Fruit fly (Drosophila melanogaster) whole organism, prepupa: Measurements from ENCODE around the gene path.

Experiments used
- Blimp-1 ChIP-seq: fragments of 200-800 bp; sonication (Bioruptor generic); optimal IDR thresholded peaks from 3 replicates; lab custom pipeline; 2017; ENCODE audit warnings: missing biosample characterization, missing genetic modification characterization, mild to moderate bottlenecking, moderate library complexity, missing genetic modification reagents
- CG11294 ChIP-seq: fragments of 200-800 bp; sonication (Bioruptor generic); IDR thresholded peaks from 2 replicates; pipeline ENCODE4 v1.3.6; 2022; ENCODE audit warnings: missing biosample characterization, missing genetic modification characterization
- CG11762 ChIP-seq: fragments of 200-800 bp; sonication (Bioruptor generic); optimal IDR thresholded peaks from 3 replicates; lab custom pipeline; 2016; ENCODE audit warnings: missing biosample characterization, missing genetic modification characterization; ENCODE audit not compliant: insufficient read depth
- CG15336 ChIP-seq: fragments of 200-800 bp; sonication (Bioruptor generic); IDR thresholded peaks from 2 replicates; pipeline ENCODE4 v1.3.6; 2022; ENCODE audit warnings: missing biosample characterization, missing genetic modification characterization
- CG1621 ChIP-seq: fragments of 200-800 bp; sonication (Bioruptor generic); optimal IDR thresholded peaks from 3 replicates; lab custom pipeline; 2018; ENCODE audit warnings: missing biosample characterization, mild to moderate bottlenecking, missing genetic modification characterization
- CG16779 ChIP-seq: fragments of 200-800 bp; sonication (Bioruptor generic); optimal IDR thresholded peaks from 3 replicates; lab custom pipeline; 2017; ENCODE audit warnings: missing biosample characterization, mild to moderate bottlenecking, missing genetic modification characterization
- CG3032 ChIP-seq: fragments of 200-800 bp; optimal IDR thresholded peaks from 2 replicates; lab custom pipeline; 2019; ENCODE audit warnings: missing biosample characterization, mild to moderate bottlenecking, missing genetic modification characterization, moderate library complexity
- CG31627 ChIP-seq: fragments of 200-800 bp; sonication (Bioruptor generic); optimal IDR thresholded peaks from 3 replicates; lab custom pipeline; 2016; ENCODE audit warnings: missing biosample characterization, missing genetic modification characterization
- CG32006 ChIP-seq: fragments of 200-800 bp; sonication (Bioruptor generic); optimal IDR thresholded peaks from 3 replicates; lab custom pipeline; 2017; ENCODE audit warnings: missing biosample characterization, mild to moderate bottlenecking, missing genetic modification characterization
- CG34406 ChIP-seq: fragments of 200-800 bp; sonication (Bioruptor generic); optimal IDR thresholded peaks from 3 replicates; lab custom pipeline; 2016; ENCODE audit warnings: missing biosample characterization, missing genetic modification characterization
- CG3919 ChIP-seq: fragments of 200-800 bp; sonication (Bioruptor generic); optimal IDR thresholded peaks from 3 replicates; lab custom pipeline; 2016; ENCODE audit warnings: missing biosample characterization, missing genetic modification characterization
- CG6163 ChIP-seq: fragments of 200-800 bp; sonication (Bioruptor generic); IDR thresholded peaks from 3 replicates; pipeline ENCODE4 v1.3.6; 2022; ENCODE audit warnings: missing biosample characterization, missing genetic modification characterization
- CG6808 ChIP-seq: fragments of 200-800 bp; sonication (Bioruptor generic); optimal IDR thresholded peaks from 3 replicates; lab custom pipeline; 2017; ENCODE audit warnings: missing biosample characterization, missing genetic modification characterization, mild to moderate bottlenecking, moderate library complexity, missing genetic modification reagents
- CG6854 ChIP-seq: fragments of 200-800 bp; sonication (Bioruptor generic); optimal IDR thresholded peaks from 2 replicates; lab custom pipeline; 2017; ENCODE audit warnings: missing biosample characterization, mild to moderate bottlenecking, missing genetic modification characterization
- CG7368 ChIP-seq: fragments of 200-800 bp; sonication (Bioruptor generic); optimal IDR thresholded peaks from 3 replicates; lab custom pipeline; 2016; ENCODE audit warnings: missing biosample characterization, missing genetic modification characterization
- CG8119 ChIP-seq: fragments of 200-800 bp; sonication (Bioruptor generic); IDR thresholded peaks from 3 replicates; pipeline ENCODE4 v1.3.6; 2022; ENCODE audit warnings: missing biosample characterization, missing genetic modification characterization
- CG8319 ChIP-seq: fragments of 200-800 bp; sonication (Bioruptor generic); optimal IDR thresholded peaks from 3 replicates; lab custom pipeline; 2016; ENCODE audit warnings: missing biosample characterization, missing genetic modification characterization
- CG8632 ChIP-seq: fragments of 200-800 bp; sonication (Bioruptor generic); optimal IDR thresholded peaks from 3 replicates; lab custom pipeline; 2016; ENCODE audit warnings: missing biosample characterization, missing genetic modification characterization
- Eip75B ChIP-seq: fragments of 200-800 bp; sonication (Bioruptor generic); optimal IDR thresholded peaks from 3 replicates; lab custom pipeline; 2016; ENCODE audit warnings: missing biosample characterization, missing genetic modification characterization
- Eip78C ChIP-seq: fragments of 200-800 bp; sonication (Bioruptor generic); peaks from one replicate; lab custom pipeline; 2016; ENCODE audit warnings: missing biosample characterization, missing genetic modification characterization
- Eip93F ChIP-seq: fragments of 200-800 bp; sonication (Bioruptor generic); optimal IDR thresholded peaks from 2 replicates; lab custom pipeline; 2016; ENCODE audit warnings: missing biosample characterization, mild to moderate bottlenecking, missing genetic modification characterization
- Ets21C ChIP-seq: fragments of 200-800 bp; sonication (Bioruptor generic); optimal IDR thresholded peaks from 3 replicates; lab custom pipeline; 2016; ENCODE audit warnings: missing biosample characterization, missing genetic modification characterization
- Gug ChIP-seq: fragments of 200-800 bp; sonication (Bioruptor generic); IDR thresholded peaks from 2 replicates; pipeline ENCODE4 v1.3.6; 2022; ENCODE audit warnings: missing biosample characterization, missing genetic modification characterization
- Hr39 ChIP-seq: fragments of 200-800 bp; sonication (Bioruptor generic); optimal IDR thresholded peaks from 2 replicates; lab custom pipeline; 2016; ENCODE audit warnings: missing biosample characterization, missing genetic modification characterization
- Hr4 ChIP-seq: fragments of 200-800 bp; sonication (Bioruptor generic); optimal IDR thresholded peaks from 3 replicates; lab custom pipeline; 2016; ENCODE audit warnings: missing biosample characterization, missing genetic modification characterization
- Lpt ChIP-seq: fragments of 200-800 bp; sonication (Bioruptor generic); optimal IDR thresholded peaks from 3 replicates; lab custom pipeline; 2016; ENCODE audit warnings: missing biosample characterization, missing genetic modification characterization
- Met ChIP-seq: fragments of 200-800 bp; sonication (Bioruptor generic); optimal IDR thresholded peaks from 3 replicates; lab custom pipeline; 2016; ENCODE audit warnings: missing biosample characterization, missing genetic modification characterization
- Smox ChIP-seq: fragments of 200-800 bp; sonication (Bioruptor generic); optimal IDR thresholded peaks from 3 replicates; lab custom pipeline; 2016; ENCODE audit warnings: missing biosample characterization, missing genetic modification characterization
- Sox102F ChIP-seq: fragments of 200-800 bp; sonication (Bioruptor generic); optimal IDR thresholded peaks from 2 replicates; lab custom pipeline; 2016; ENCODE audit warnings: missing biosample characterization, mild to moderate bottlenecking, missing genetic modification characterization
- Sox14 ChIP-seq: fragments of 200-800 bp; sonication (Bioruptor generic); optimal IDR thresholded peaks from 3 replicates; lab custom pipeline; 2016; ENCODE audit warnings: missing biosample characterization, missing genetic modification characterization
- Sox15 ChIP-seq: fragments of 200-800 bp; sonication (Bioruptor generic); optimal IDR thresholded peaks from 3 replicates; lab custom pipeline; 2016; ENCODE audit warnings: missing biosample characterization, missing genetic modification characterization
- achi ChIP-seq: fragments of 200-800 bp; sonication (Bioruptor generic); optimal IDR thresholded peaks from 3 replicates; lab custom pipeline; 2016; ENCODE audit warnings: missing biosample characterization, missing genetic modification characterization
- acj6 ChIP-seq: fragments of 200-800 bp; sonication (Bioruptor generic); optimal IDR thresholded peaks from 3 replicates; lab custom pipeline; 2016; ENCODE audit warnings: missing biosample characterization, missing genetic modification characterization
- cyc ChIP-seq: fragments of 200-800 bp; sonication (Bioruptor generic); optimal IDR thresholded peaks from 3 replicates; lab custom pipeline; 2016; ENCODE audit warnings: missing biosample characterization, missing genetic modification characterization
- dsx ChIP-seq: fragments of 200-800 bp; optimal IDR thresholded peaks from 3 replicates; lab custom pipeline; 2019; ENCODE audit warnings: missing biosample characterization, mild to moderate bottlenecking, missing genetic modification characterization, moderate library complexity; ENCODE audit not compliant: poor library complexity, severe bottlenecking
- eg ChIP-seq: fragments of 200-800 bp; sonication (Bioruptor generic); IDR thresholded peaks from 3 replicates; pipeline ENCODE4 v1.3.6; 2022; ENCODE audit warnings: missing biosample characterization, missing genetic modification characterization
- esn ChIP-seq: fragments of 200-800 bp; sonication (Bioruptor generic); optimal IDR thresholded peaks from 2 replicates; lab custom pipeline; 2016; ENCODE audit warnings: missing biosample characterization, mild to moderate bottlenecking, missing genetic modification characterization, moderate library complexity
- fd59A ChIP-seq: fragments of 200-800 bp; sonication (Bioruptor generic); optimal IDR thresholded peaks from 2 replicates; lab custom pipeline; 2017; ENCODE audit warnings: missing biosample characterization, mild to moderate bottlenecking, missing genetic modification characterization, missing genetic modification reagents
- fd85E ChIP-seq: fragments of 200-800 bp; sonication (Bioruptor generic); optimal IDR thresholded peaks from 3 replicates; lab custom pipeline; 2016; ENCODE audit warnings: missing biosample characterization, missing genetic modification characterization
- fkh ChIP-seq: fragments of 200-800 bp; sonication (Bioruptor generic); optimal IDR thresholded peaks from 3 replicates; lab custom pipeline; 2017; ENCODE audit warnings: missing biosample characterization, mild to moderate bottlenecking, missing genetic modification characterization, moderate library complexity
- lz ChIP-seq: fragments of 200-800 bp; sonication (Bioruptor generic); optimal IDR thresholded peaks from 3 replicates; lab custom pipeline; 2016; ENCODE audit warnings: missing biosample characterization, missing genetic modification characterization
- pdm3 ChIP-seq: fragments of 200-800 bp; sonication (Bioruptor generic); optimal IDR thresholded peaks from 3 replicates; lab custom pipeline; 2016; ENCODE audit warnings: missing biosample characterization, missing genetic modification characterization
- salr ChIP-seq, 2 experiments: fragments of 200-800 bp; sonication (Bioruptor generic); optimal IDR thresholded peaks; 3 replicates each; lab custom pipeline; 2016 to 2018; ENCODE audit warnings: missing biosample characterization in 2 of 2, missing genetic modification characterization in 2 of 2, mild to moderate bottlenecking in 1 of 2
- spab ChIP-seq: fragments of 200-800 bp; sonication (Bioruptor generic); optimal IDR thresholded peaks from 2 replicates; lab custom pipeline; 2017; ENCODE audit warnings: missing biosample characterization, mild to moderate bottlenecking, missing genetic modification characterization, missing genetic modification reagents
- ss ChIP-seq, 2 experiments: fragments of 200-800 bp; sonication (Bioruptor generic); optimal IDR thresholded peaks; 2 replicates in 1 of 2; 3 replicates in 1 of 2; lab custom pipeline; 2017 to 2018; ENCODE audit warnings: mild to moderate bottlenecking in 2 of 2, missing biosample characterization in 2 of 2, missing genetic modification characterization in 2 of 2, moderate library complexity in 1 of 2
- svp ChIP-seq: fragments of 200-800 bp; sonication (Bioruptor generic); peaks from one replicate; lab custom pipeline; 2016; ENCODE audit warnings: missing biosample characterization, missing genetic modification characterization
- topi ChIP-seq: fragments of 200-800 bp; sonication (Bioruptor generic); optimal IDR thresholded peaks from 3 replicates; lab custom pipeline; 2016; ENCODE audit warnings: missing biosample characterization, missing genetic modification characterization
- vri ChIP-seq: fragments of 200-800 bp; sonication (Bioruptor generic); optimal IDR thresholded peaks from 3 replicates; lab custom pipeline; 2016; ENCODE audit warnings: missing biosample characterization, mild to moderate bottlenecking, missing genetic modification characterization

path gene

DNA sequence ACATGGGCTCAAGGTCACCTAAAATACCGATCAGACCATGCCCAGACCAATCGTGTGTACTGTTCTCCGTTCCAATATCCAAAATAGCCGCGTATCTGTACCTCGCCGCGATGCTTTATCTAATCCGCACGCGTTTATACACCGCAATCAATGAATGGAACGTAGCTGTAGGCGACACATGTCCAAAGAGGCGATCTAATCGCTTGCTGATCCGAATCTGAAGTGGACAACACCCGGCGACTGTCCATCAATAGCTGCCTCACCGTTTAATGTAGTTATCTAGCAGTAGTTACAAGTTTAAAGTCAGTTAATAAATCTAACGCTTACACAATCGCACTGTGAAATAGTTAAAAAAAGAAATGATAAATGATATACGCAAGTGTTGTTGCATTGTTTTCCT lies 52.7 kb downstream of the path start:
- no peak for TF ChIP-seq CG8319
- TF ChIP-seq CG32006 = no peak
- no peak for TF ChIP-seq fd85E (GFP tag; lab: Kevin White, UChicago)
- TF ChIP-seq CG8119 (GFP tag; lab: Robert Waterston, UW) = no peak
- no peak for TF ChIP-seq cyc (GFP tag; lab: Kevin White, UChicago)
- no peak for TF ChIP-seq CG6163 (GFP tag; lab: Robert Waterston, UW)
- TF ChIP-seq Smox (GFP tag; lab: Kevin White, UChicago) = no peak
- no peak for TF ChIP-seq acj6 (GFP tag; lab: Kevin White, UChicago)

DNA sequence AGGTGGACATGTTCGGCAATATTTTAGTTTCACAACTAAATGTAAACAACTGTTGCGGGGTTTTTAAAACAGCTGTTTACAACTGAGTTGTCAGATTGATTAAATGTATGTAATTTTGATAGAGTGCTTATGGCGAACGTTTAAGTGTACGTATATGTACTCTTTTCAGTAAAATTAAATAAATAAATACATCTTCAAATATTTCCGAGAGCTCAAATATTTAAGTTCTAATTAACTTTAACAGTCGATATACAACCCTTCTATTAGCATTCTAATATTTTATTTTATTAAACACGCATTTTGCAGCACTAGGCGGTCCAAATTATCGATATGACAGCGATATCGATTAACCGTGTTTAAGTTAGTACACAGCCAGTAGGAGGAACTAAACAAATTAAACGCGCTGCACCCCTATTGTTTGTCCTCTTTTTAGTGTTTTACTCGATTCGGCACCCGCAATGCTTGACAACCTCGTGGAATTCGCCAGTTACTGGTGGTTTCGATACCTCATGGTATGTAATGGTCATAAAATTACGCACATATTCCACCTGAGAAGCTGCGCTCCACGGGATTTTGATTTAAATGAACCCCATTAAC lies 53.5 kb downstream of the path start, which contains the start of the genes CG3448 and ghi:
Gene CG3448 (minus strand): TSS at position 51 of the 597 bp plus-strand sequence.
Gene ghi (plus strand): TSS at position 355 of the 597 bp plus-strand sequence.
- TF ChIP-seq Eip78C (GFP tag; lab: Kevin White, UChicago) = peak; percentile 89
- peak; percentile 58 for TF ChIP-seq dsx (GFP tag; lab: Kevin White, UChicago)
- TF ChIP-seq Lpt (GFP tag; lab: Kevin White, UChicago) = peak; percentile 56
- peak; percentile 28 for TF ChIP-seq Hr39 (GFP tag; lab: Kevin White, UChicago)
- no peak for TF ChIP-seq CG8319
- TF ChIP-seq Sox15 (GFP tag; lab: Kevin White, UChicago) = no peak
- no peak for TF ChIP-seq fd59A (GFP tag; lab: Kevin White, UChicago)
- peak; percentile 11 for TF ChIP-seq CG1621 (tag; lab: Kevin White, UChicago)
- peak; percentile 60 for TF ChIP-seq achi (GFP tag; lab: Kevin White, UChicago)
- TF ChIP-seq CG7368 (GFP tag; lab: Kevin White, UChicago) = peak; percentile 54
- TF ChIP-seq Sox102F (GFP tag; lab: Kevin White, UChicago) = no peak
- TF ChIP-seq CG16779 = no peak
- peak; percentile 58 for TF ChIP-seq acj6 (GFP tag; lab: Kevin White, UChicago)
- peak; percentile 9 for TF ChIP-seq CG8632 (GFP tag; lab: Kevin White, UChicago)
- peak; percentile 31 for TF ChIP-seq Ets21C
- no peak for TF ChIP-seq Smox (GFP tag; lab: Kevin White, UChicago)
- peak; percentile 94 for TF ChIP-seq fkh
- TF ChIP-seq ss (GFP tag; optimal IDR thresholded peaks at IDR 0.05; lab: Kevin White, UChicago) = peak in 1 of 2 experiments; percentile 66
- peak; percentile 52 for TF ChIP-seq CG6808 (GFP tag; lab: Kevin White, UChicago)
- TF ChIP-seq Blimp-1 (GFP tag; lab: Kevin White, UChicago) = peak; percentile 25
- TF ChIP-seq CG15336 = 0 out of 2 replicates have a peak, but pooled peaks have one; percentile 25
- peak; percentile 22 for TF ChIP-seq CG6854 (GFP tag; lab: Kevin White, UChicago)
- TF ChIP-seq Hr4 (GFP tag; lab: Kevin White, UChicago) = peak; percentile 66
- peak; percentile 30 for TF ChIP-seq Sox14 (GFP tag; lab: Kevin White, UChicago)
- TF ChIP-seq CG31627 (GFP tag; lab: Kevin White, UChicago) = peak; percentile 23
- peak; percentile 19 for TF ChIP-seq CG34406 (GFP tag; lab: Kevin White, UChicago)
- peak; percentile 55 for TF ChIP-seq topi (GFP tag; lab: Kevin White, UChicago)
- peak; percentile 63 for TF ChIP-seq Met (GFP tag; lab: Kevin White, UChicago)
- peak; percentile 49 for TF ChIP-seq CG11762 (GFP tag; lab: Kevin White, UChicago)
- TF ChIP-seq pdm3 (GFP tag; lab: Kevin White, UChicago) = no peak
- TF ChIP-seq esn (GFP tag; lab: Kevin White, UChicago) = peak; percentile 75
- TF ChIP-seq Eip93F (GFP tag; lab: Kevin White, UChicago) = peak; percentile 64
- TF ChIP-seq CG3032 (tag; lab: Kevin White, UChicago) = peak; percentile 70
- peak; percentile 72 for TF ChIP-seq Eip75B (GFP tag; lab: Kevin White, UChicago)
- TF ChIP-seq vri (GFP tag; lab: Kevin White, UChicago) = peak; percentile 32
- peak; percentile 55; the same call in 2 of the 3 replicates for TF ChIP-seq eg (GFP tag; lab: Robert Waterston, UW)
- peak; percentile 61 for TF ChIP-seq lz (GFP tag; lab: Kevin White, UChicago)
- TF ChIP-seq CG11294 (GFP tag; lab: Robert Waterston, UW) = no peak
- peak; percentile 67 for TF ChIP-seq cyc (GFP tag; lab: Kevin White, UChicago)
- TF ChIP-seq Gug (GFP tag; lab: Robert Waterston, UW) = peak; percentile 49; the same call in 1 of the 2 replicates
- TF ChIP-seq CG3919 (GFP tag; lab: Kevin White, UChicago) = peak; percentile 73
- TF ChIP-seq svp (GFP tag; lab: Kevin White, UChicago) = peak; percentile 84
- TF ChIP-seq spab (GFP tag; lab: Kevin White, UChicago) = no peak
- TF ChIP-seq fd85E (GFP tag; lab: Kevin White, UChicago) = peak; percentile 22
- no peak for TF ChIP-seq CG8119 (GFP tag; lab: Robert Waterston, UW)
- no peak for TF ChIP-seq salr (GFP tag; optimal IDR thresholded peaks at IDR 0.05; lab: Kevin White, UChicago)
